Worm (Caenorhabditis elegans) whole organism, young adult: ENCODE results near the gene F26D10.13.

Source experiments
- B0261.1 ChIP-seq: sonication (generic microtip); optimal IDR thresholded peaks from 2 replicates; lab custom pipeline; 2016; ENCODE audit warnings: mild to moderate bottlenecking, missing genetic modification characterization, moderate library complexity, missing compliant biosample characterization
- F39B2.1 ChIP-seq: fragments of 200-800 bp; sonication (Bioruptor generic); IDR thresholded peaks from 2 replicates; pipeline ENCODE4 v1.3.6; 2022; ENCODE audit warnings: missing genetic modification reagents, missing genetic modification characterization, missing compliant biosample characterization
- F57C9.4 ChIP-seq: sonication (generic microtip); optimal IDR thresholded peaks from 2 replicates; lab custom pipeline; 2017; ENCODE audit warnings: mild to moderate bottlenecking, missing genetic modification characterization, missing compliant biosample characterization
- T07F8.4 ChIP-seq: sonication (generic microtip); optimal IDR thresholded peaks from 2 replicates; lab custom pipeline; 2016; ENCODE audit warnings: mild to moderate bottlenecking, missing genetic modification characterization, moderate library complexity, missing compliant biosample characterization
- Y79H2A.3 ChIP-seq: fragments of 200-800 bp; sonication (Bioruptor generic); conservative IDR thresholded peaks from 2 replicates; pipeline ENCODE4 v1.3.6; 2022; ENCODE audit warnings: missing genetic modification reagents, missing genetic modification characterization, missing compliant biosample characterization
- Y95B8A.8 ChIP-seq: fragments of 200-800 bp; sonication (Bioruptor generic); IDR thresholded peaks from 2 replicates; pipeline ENCODE4 v1.3.6; 2022; ENCODE audit warnings: missing genetic modification reagents, missing genetic modification characterization, missing compliant biosample characterization
- ama-1 ChIP-seq, 3 experiments: fragments of 150-350 bp in 1 of 3; sonication (generic microtip) in 2 of 3; optimal IDR thresholded peaks; 2 replicates each; lab custom pipeline; 2014 to 2018; ENCODE audit warnings: missing biosample characterization in 2 of 3, missing genetic modification characterization in 2 of 3, missing genetic modification reagents in 2 of 3
- atf-7 ChIP-seq: sonication (generic microtip); optimal IDR thresholded peaks from 2 replicates; lab custom pipeline; 2017; ENCODE audit warnings: mild to moderate bottlenecking, missing genetic modification characterization, missing compliant biosample characterization
- attf-5 ChIP-seq: fragments of 200-800 bp; sonication (Bioruptor generic); optimal IDR thresholded peaks from 2 replicates; lab custom pipeline; 2018; ENCODE audit warnings: mild to moderate bottlenecking, missing genetic modification characterization, missing compliant biosample characterization
- bed-1 ChIP-seq: fragments of 200-800 bp; sonication (Bioruptor generic); IDR thresholded peaks from 2 replicates; pipeline ENCODE4 v1.3.6; 2022; ENCODE audit warnings: missing genetic modification reagents, missing genetic modification characterization, missing compliant biosample characterization
- bed-2 ChIP-seq: fragments of 200-800 bp; sonication (Bioruptor generic); IDR thresholded peaks from 2 replicates; pipeline ENCODE4 v1.3.6; 2022; ENCODE audit warnings: missing genetic modification reagents, missing genetic modification characterization, missing compliant biosample characterization
- ccch-3 ChIP-seq: fragments of 200-800 bp; sonication (Bioruptor generic); optimal IDR thresholded peaks from 2 replicates; lab custom pipeline; 2018; ENCODE audit warnings: mild to moderate bottlenecking, missing genetic modification characterization, missing compliant biosample characterization
- cebp-1 ChIP-seq, 2 experiments: fragments of 200-800 bp in 1 of 2; sonication (Bioruptor generic) in 1 of 2; sonication (generic microtip) in 1 of 2; IDR thresholded peaks in 1 of 2; optimal IDR thresholded peaks in 1 of 2; 2 replicates each; pipeline versions ENCODE4 v1.3.6 to Lab custom; 2017 to 2022; ENCODE audit warnings: missing compliant biosample characterization in 2 of 2, missing genetic modification characterization in 2 of 2, mild to moderate bottlenecking in 1 of 2, missing genetic modification reagents in 1 of 2, moderate library complexity in 1 of 2
- dox-1 ChIP-seq: fragments of 200-800 bp; sonication (Bioruptor generic); IDR thresholded peaks from 2 replicates; pipeline ENCODE4 v1.3.6; 2022; ENCODE audit warnings: missing genetic modification reagents, missing genetic modification characterization, missing compliant biosample characterization
- egl-18 ChIP-seq: fragments of 200-800 bp; sonication (Bioruptor generic); IDR thresholded peaks from 2 replicates; pipeline ENCODE4 v1.3.6; 2022; ENCODE audit warnings: missing genetic modification reagents, missing genetic modification characterization, missing compliant biosample characterization
- egrh-3 ChIP-seq: fragments of 200-800 bp; sonication (Bioruptor generic); IDR thresholded peaks from 2 replicates; pipeline ENCODE4 v1.3.6; 2022; ENCODE audit warnings: missing genetic modification reagents, missing genetic modification characterization, missing compliant biosample characterization
- fkh-3 ChIP-seq: sonication (generic microtip); optimal IDR thresholded peaks from 2 replicates; lab custom pipeline; 2016; ENCODE audit warnings: mild to moderate bottlenecking, missing genetic modification characterization, missing compliant biosample characterization
- hlh-26 ChIP-seq: fragments of 200-800 bp; sonication (Bioruptor generic); conservative IDR thresholded peaks from 2 replicates; pipeline ENCODE4 v1.3.6; 2022; ENCODE audit warnings: missing genetic modification reagents, missing genetic modification characterization, missing compliant biosample characterization
- hmg-1.2 ChIP-seq: fragments of 200-800 bp; sonication (Bioruptor generic); IDR thresholded peaks from 2 replicates; pipeline ENCODE4 v1.3.6; 2022; ENCODE audit warnings: missing genetic modification reagents, missing genetic modification characterization, missing compliant biosample characterization
- hsf-1 ChIP-seq: fragments of 200-800 bp; sonication (Bioruptor generic); IDR thresholded peaks from 2 replicates; pipeline ENCODE4 v1.3.6; 2022; ENCODE audit warnings: missing genetic modification reagents, missing genetic modification characterization, missing compliant biosample characterization
- lin-26 ChIP-seq: fragments of 200-800 bp; sonication (Bioruptor generic); IDR thresholded peaks from 2 replicates; pipeline ENCODE4 v1.3.6; 2022; ENCODE audit warnings: missing genetic modification reagents, missing genetic modification characterization, missing compliant biosample characterization
- lin-35 ChIP-seq, 3 experiments: fragments of 150-350 bp in 2 of 3; sonication (generic microtip) in 1 of 3; optimal IDR thresholded peaks; 2 replicates each; lab custom pipeline; 2014 to 2018; ENCODE audit warnings: missing biosample characterization in 3 of 3, missing genetic modification characterization in 3 of 3, missing genetic modification reagents in 3 of 3
- lsl-1 ChIP-seq: fragments of 200-800 bp; sonication (Bioruptor generic); optimal IDR thresholded peaks from 2 replicates; lab custom pipeline; 2018; ENCODE audit warnings: mild to moderate bottlenecking, missing genetic modification characterization, moderate library complexity, missing compliant biosample characterization
- madf-3 ChIP-seq: fragments of 200-800 bp; sonication (Bioruptor generic); IDR thresholded peaks from 2 replicates; pipeline ENCODE4 v1.3.6; 2022; ENCODE audit warnings: missing genetic modification reagents, missing genetic modification characterization, missing compliant biosample characterization
- mel-28 ChIP-seq: sonication (generic microtip); optimal IDR thresholded peaks from 2 replicates; lab custom pipeline; 2016; ENCODE audit warnings: borderline replicate concordance, mild to moderate bottlenecking, missing genetic modification characterization, missing compliant biosample characterization
- nfya-2 ChIP-seq: fragments of 200-800 bp; sonication (Bioruptor generic); IDR thresholded peaks from 2 replicates; pipeline ENCODE4 v1.3.6; 2022; ENCODE audit warnings: missing genetic modification reagents, missing genetic modification characterization, missing compliant biosample characterization
- nfyb-1 ChIP-seq: fragments of 200-800 bp; sonication (Bioruptor generic); IDR thresholded peaks from 2 replicates; pipeline ENCODE4 v1.3.6; 2022; ENCODE audit warnings: missing genetic modification reagents, missing genetic modification characterization, missing compliant biosample characterization
- nhr-80 ChIP-seq: sonication (generic microtip); optimal IDR thresholded peaks from 2 replicates; lab custom pipeline; 2016; ENCODE audit warnings: missing genetic modification characterization, missing compliant biosample characterization
- pha-4 ChIP-seq: fragments of 150-350 bp; sonication (generic microtip); optimal IDR thresholded peaks from 2 replicates; lab custom pipeline; 2014; ENCODE audit warnings: missing biosample characterization, missing genetic modification reagents, missing genetic modification characterization
- rcor-1 ChIP-seq: fragments of 200-800 bp; sonication (Bioruptor generic); IDR thresholded peaks from 2 replicates; pipeline ENCODE4 v1.3.6; 2022; ENCODE audit warnings: missing genetic modification reagents, missing genetic modification characterization, missing compliant biosample characterization
- repo-1 ChIP-seq: sonication (generic microtip); optimal IDR thresholded peaks from 2 replicates; lab custom pipeline; 2017; ENCODE audit warnings: mild to moderate bottlenecking, missing genetic modification characterization, missing compliant biosample characterization
- rpc-1 ChIP-seq, 2 experiments: fragments of 150-350 bp in 1 of 2; sonication (generic microtip) in 1 of 2; optimal IDR thresholded peaks; 2 replicates each; lab custom pipeline; 2014 to 2018; ENCODE audit warnings: missing biosample characterization in 1 of 2, missing genetic modification characterization in 1 of 2, missing genetic modification reagents in 1 of 2, missing genotype in 1 of 2
- sea-2 ChIP-seq: fragments of 200-800 bp; sonication (Bioruptor generic); IDR thresholded peaks from 2 replicates; pipeline ENCODE4 v1.3.6; 2022; ENCODE audit warnings: missing genetic modification characterization, missing compliant biosample characterization
- snpc-1.3 ChIP-seq: sonication (generic microtip); optimal IDR thresholded peaks from 2 replicates; lab custom pipeline; 2017; ENCODE audit warnings: missing genetic modification characterization, mild to moderate bottlenecking, missing compliant biosample characterization, antibody characterized with exemption, moderate library complexity, missing genotype, missing genetic modification reagents; ENCODE audit not compliant: insufficient read depth
- sptf-2 ChIP-seq: fragments of 200-800 bp; sonication (Bioruptor generic); optimal IDR thresholded peaks from 2 replicates; lab custom pipeline; 2018; ENCODE audit warnings: mild to moderate bottlenecking, missing genetic modification characterization, missing compliant biosample characterization
- tbp1 ChIP-seq: fragments of 200-800 bp; sonication (Bioruptor generic); optimal IDR thresholded peaks from 2 replicates; lab custom pipeline; 2018; ENCODE audit warnings: mild to moderate bottlenecking, missing genetic modification characterization, missing compliant biosample characterization
- unc-62 ChIP-seq: fragments of 150-350 bp; optimal IDR thresholded peaks from 2 replicates; lab custom pipeline; 2014; ENCODE audit warnings: missing biosample characterization, missing genetic modification reagents, missing genetic modification characterization
- zim-3 ChIP-seq: sonication (generic microtip); optimal IDR thresholded peaks from 2 replicates; lab custom pipeline; 2017; ENCODE audit warnings: mild to moderate bottlenecking, missing genetic modification characterization, moderate library complexity, missing compliant biosample characterization
- ztf-25 ChIP-seq: fragments of 200-800 bp; sonication (Bioruptor generic); IDR thresholded peaks from 2 replicates; pipeline ENCODE4 v1.3.6; 2022; ENCODE audit warnings: missing genetic modification reagents, missing genetic modification characterization, missing compliant biosample characterization
- ztf-26 ChIP-seq: sonication (generic microtip); optimal IDR thresholded peaks from 2 replicates; lab custom pipeline; 2017; ENCODE audit warnings: missing genetic modification characterization, missing compliant biosample characterization
- ztf-6 ChIP-seq: fragments of 200-800 bp; sonication (Bioruptor generic); IDR thresholded peaks from 2 replicates; pipeline ENCODE4 v1.3.6; 2022; ENCODE audit warnings: missing genetic modification reagents, missing genetic modification characterization, missing compliant biosample characterization

F26D10.13 gene

ce11 chrIV:17268069-17268468, 3.5 kb upstream of the F26D10.13 start (continued):
- TF ChIP-seq nfya-2 (GFP tag; lab: Robert Waterston, UW) = no peak
- no peak for TF ChIP-seq bed-1 (GFP tag; lab: Robert Waterston, UW)
- TF ChIP-seq fkh-3 = no peak
- TF ChIP-seq sea-2 (GFP tag; lab: Robert Waterston, UW) = no peak
- TF ChIP-seq hlh-26 (GFP tag; lab: Robert Waterston, UW) = no peak
- TF ChIP-seq, all 124 proteins: peak for 0

- TF ChIP-seq Y95B8A.8 (GFP tag; lab: Robert Waterston, UW) = no peak
- TF ChIP-seq T07F8.4 (tag; lab: Kevin White, UChicago) = no peak
- TF ChIP-seq tbp1 = no peak
- no peak for TF ChIP-seq ama-1 (optimal IDR thresholded peaks at IDR 0.05; lab: Kevin White, UChicago)
- no peak for TF ChIP-seq ama-1 (GFP tag; optimal IDR thresholded peaks at IDR 0.05; lab: Kevin White, UChicago)
These were observed 2.8 kb upstream of the F26D10.13 start for ce11 chrIV:17267304-17267891.

DNA sequence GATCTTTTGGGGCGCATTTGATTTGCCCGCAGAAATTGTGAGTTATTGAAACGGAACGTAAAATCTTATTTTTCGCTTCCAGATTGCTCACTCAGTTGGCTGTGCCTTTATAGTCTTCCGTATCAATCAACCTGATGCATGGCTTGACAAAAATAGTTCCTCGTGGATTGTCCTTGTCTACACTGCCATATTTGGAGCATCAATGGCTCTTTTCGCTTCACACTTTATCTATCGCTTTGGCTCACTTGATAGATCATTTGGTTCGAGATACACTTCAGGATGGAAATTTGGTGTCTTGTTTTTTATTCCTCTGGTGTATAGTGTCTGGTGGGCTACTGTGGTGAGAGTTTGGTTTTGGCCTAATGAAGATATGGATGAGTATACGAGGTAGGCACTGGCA, 1.1 kb upstream of the F26D10.13 start:
- no peak for TF ChIP-seq lsl-1
- TF ChIP-seq lin-35 (GFP tag; optimal IDR thresholded peaks at IDR 0.05; lab: Kevin White, UChicago) = no peak
- TF ChIP-seq dox-1 (GFP tag; lab: Robert Waterston, UW) = no peak

ce11 chrIV:17265279-17265678, 665 bp upstream of the F26D10.13 start, which contains the start of gene str-187:
Gene str-187 (plus strand): TSS chrIV:17265579.
- TF ChIP-seq snpc-1.3 (tag; lab: Kevin White, UChicago) = no peak
- TF ChIP-seq atf-7 (tag; lab: Kevin White, UChicago) = no peak
- TF ChIP-seq nfyb-1 = no peak
- TF ChIP-seq ccch-3 (GFP tag; lab: Kevin White, UChicago) = no peak
- no peak for TF ChIP-seq tbp1
- no peak for TF ChIP-seq ztf-25 (GFP tag; lab: Robert Waterston, UW)
- no peak for TF ChIP-seq nhr-80 (tag; lab: Kevin White, UChicago)
- TF ChIP-seq rpc-1 (optimal IDR thresholded peaks at IDR 0.05; lab: Kevin White, UChicago) = no peak
- TF ChIP-seq rpc-1 (tag; optimal IDR thresholded peaks at IDR 0.05; lab: Kevin White, UChicago) = no peak
- TF ChIP-seq F39B2.1 = no peak
- TF ChIP-seq ztf-6 (GFP tag; lab: Robert Waterston, UW) = no peak
- TF ChIP-seq ztf-26 (tag; lab: Kevin White, UChicago) = no peak
- TF ChIP-seq nfya-2 (GFP tag; lab: Robert Waterston, UW) = no peak
- TF ChIP-seq, all 124 proteins: peak for 0

- no peak for TF ChIP-seq sptf-2 (GFP tag; lab: Kevin White, UChicago)
- TF ChIP-seq hmg-1.2 = peak; percentile 32; the same call in 1 of the 2 replicates
- TF ChIP-seq ccch-3 (GFP tag; lab: Kevin White, UChicago) = no peak
- no peak for TF ChIP-seq madf-3 (GFP tag; lab: Robert Waterston, UW)
- no peak for TF ChIP-seq rcor-1
- TF ChIP-seq Y79H2A.3 = no peak
- peak; percentile 50 for TF ChIP-seq attf-5 (GFP tag; lab: Kevin White, UChicago)
- no peak for TF ChIP-seq lin-26
- TF ChIP-seq unc-62 = no peak
- TF ChIP-seq egl-18 (GFP tag; lab: Robert Waterston, UW) = no peak
- TF ChIP-seq cebp-1 (GFP tag; IDR thresholded peaks at IDR 0.05; lab: Robert Waterston, UW) = no peak
- TF ChIP-seq cebp-1 (tag; optimal IDR thresholded peaks at IDR 0.05; lab: Kevin White, UChicago) = peak; percentile 38
- TF ChIP-seq nfyb-1 = no peak
- no peak for TF ChIP-seq repo-1 (tag; lab: Kevin White, UChicago)
- TF ChIP-seq bed-2 (GFP tag; lab: Robert Waterston, UW) = no peak
- TF ChIP-seq mel-28 (tag; lab: Kevin White, UChicago) = no peak
- TF ChIP-seq zim-3 (tag; lab: Kevin White, UChicago) = no peak
- no peak for TF ChIP-seq pha-4 (tag; lab: Kevin White, UChicago)
- TF ChIP-seq egrh-3 = no peak
- no peak for TF ChIP-seq hsf-1 (GFP tag; lab: Robert Waterston, UW)
- TF ChIP-seq F57C9.4 (tag; lab: Kevin White, UChicago) = no peak
- TF ChIP-seq B0261.1 = no peak
These were observed 900 bp downstream of the F26D10.13 start for ce11 chrIV:17263714-17264113.
